Worm (Caenorhabditis elegans) whole organism, young adult: ENCODE measurements around the gene C06E7.88.

ENCODE experiments used
- B0336.3 ChIP-seq: fragments of 200-800 bp; sonication (Bioruptor generic); IDR thresholded peaks from 2 replicates; pipeline ENCODE4 v1.3.6; 2022; ENCODE audit warnings: missing genetic modification characterization, missing compliant biosample characterization
- F23B12.7 ChIP-seq: sonication (generic microtip); optimal IDR thresholded peaks from 2 replicates; lab custom pipeline; 2017; ENCODE audit warnings: missing genetic modification characterization, mild to moderate bottlenecking, missing compliant biosample characterization, antibody characterized with exemption, moderate library complexity; ENCODE audit not compliant: insufficient read depth
- F49E8.2 ChIP-seq: sonication (generic microtip); optimal IDR thresholded peaks from 3 replicates; lab custom pipeline; 2017; ENCODE audit warnings: missing genetic modification characterization, mild to moderate bottlenecking, missing compliant biosample characterization, antibody characterized with exemption, moderate library complexity; ENCODE audit not compliant: insufficient read depth
- F57A8.1 ChIP-seq: fragments of 200-800 bp; sonication (Bioruptor generic); optimal IDR thresholded peaks from 2 replicates; lab custom pipeline; 2018; ENCODE audit warnings: mild to moderate bottlenecking, missing genetic modification characterization, moderate library complexity, missing compliant biosample characterization
- T07F8.4 ChIP-seq: sonication (generic microtip); optimal IDR thresholded peaks from 2 replicates; lab custom pipeline; 2016; ENCODE audit warnings: mild to moderate bottlenecking, missing genetic modification characterization, moderate library complexity, missing compliant biosample characterization
- Y53F4B.3 ChIP-seq: fragments of 200-800 bp; sonication (Bioruptor generic); IDR thresholded peaks from 2 replicates; pipeline ENCODE4 v1.3.6; 2022; ENCODE audit warnings: missing genetic modification reagents, missing genetic modification characterization, missing compliant biosample characterization
- Y56A3A.18 ChIP-seq: fragments of 200-800 bp; sonication (Bioruptor generic); IDR thresholded peaks from 2 replicates; pipeline ENCODE4 v1.3.6; 2022; ENCODE audit warnings: missing genetic modification reagents, missing genetic modification characterization, missing compliant biosample characterization
- Y67H2A.10 ChIP-seq: fragments of 200-800 bp; sonication (Bioruptor generic); conservative IDR thresholded peaks from 2 replicates; pipeline ENCODE4 v1.3.6; 2022; ENCODE audit warnings: missing genetic modification reagents, missing genetic modification characterization, missing compliant biosample characterization
- Y79H2A.3 ChIP-seq: fragments of 200-800 bp; sonication (Bioruptor generic); conservative IDR thresholded peaks from 2 replicates; pipeline ENCODE4 v1.3.6; 2022; ENCODE audit warnings: missing genetic modification reagents, missing genetic modification characterization, missing compliant biosample characterization
- Y95B8A.8 ChIP-seq: fragments of 200-800 bp; sonication (Bioruptor generic); IDR thresholded peaks from 2 replicates; pipeline ENCODE4 v1.3.6; 2022; ENCODE audit warnings: missing genetic modification reagents, missing genetic modification characterization, missing compliant biosample characterization
- aptf-3 ChIP-seq: fragments of 200-800 bp; sonication (Bioruptor generic); IDR thresholded peaks from 2 replicates; pipeline ENCODE4 v1.3.6; 2022; ENCODE audit warnings: missing genetic modification characterization, missing compliant biosample characterization
- attf-6 ChIP-seq: fragments of 200-800 bp; sonication (Bioruptor generic); IDR thresholded peaks from 2 replicates; pipeline ENCODE4 v1.3.6; 2022; ENCODE audit warnings: missing genetic modification reagents, missing genetic modification characterization, missing compliant biosample characterization
- ceh-100 ChIP-seq: fragments of 200-800 bp; sonication (Bioruptor generic); IDR thresholded peaks from 2 replicates; pipeline ENCODE4 v1.3.6; 2022; ENCODE audit warnings: missing genetic modification reagents, missing genetic modification characterization, missing compliant biosample characterization
- ceh-58 ChIP-seq: fragments of 200-800 bp; sonication (Bioruptor generic); IDR thresholded peaks from 2 replicates; pipeline ENCODE4 v1.3.6; 2022; ENCODE audit warnings: missing genetic modification characterization, missing compliant biosample characterization
- dpff-1 ChIP-seq: sonication (generic microtip); optimal IDR thresholded peaks from 2 replicates; lab custom pipeline; 2017; ENCODE audit warnings: mild to moderate bottlenecking, missing genetic modification characterization, missing compliant biosample characterization
- efl-1 ChIP-seq: fragments of 150-350 bp; optimal IDR thresholded peaks from 2 replicates; lab custom pipeline; 2014; ENCODE audit warnings: missing biosample characterization, missing genetic modification reagents, missing genetic modification characterization
- egl-18 ChIP-seq: fragments of 200-800 bp; sonication (Bioruptor generic); IDR thresholded peaks from 2 replicates; pipeline ENCODE4 v1.3.6; 2022; ENCODE audit warnings: missing genetic modification reagents, missing genetic modification characterization, missing compliant biosample characterization
- egrh-3 ChIP-seq: fragments of 200-800 bp; sonication (Bioruptor generic); IDR thresholded peaks from 2 replicates; pipeline ENCODE4 v1.3.6; 2022; ENCODE audit warnings: missing genetic modification reagents, missing genetic modification characterization, missing compliant biosample characterization
- ekl-4 ChIP-seq: fragments of 200-800 bp; sonication (Bioruptor generic); IDR thresholded peaks from 2 replicates; pipeline ENCODE4 v1.3.6; 2022; ENCODE audit warnings: missing genetic modification reagents, missing genetic modification characterization, missing compliant biosample characterization
- gei-17 ChIP-seq: fragments of 200-800 bp; sonication (Bioruptor generic); optimal IDR thresholded peaks from 2 replicates; lab custom pipeline; 2018; ENCODE audit warnings: mild to moderate bottlenecking, missing genetic modification characterization, missing compliant biosample characterization
- hmg-20 ChIP-seq: fragments of 200-800 bp; sonication (Bioruptor generic); IDR thresholded peaks from 2 replicates; pipeline ENCODE4 v1.3.6; 2022; ENCODE audit warnings: missing genetic modification reagents, missing genetic modification characterization, missing compliant biosample characterization
- hsf-1 ChIP-seq: fragments of 200-800 bp; sonication (Bioruptor generic); IDR thresholded peaks from 2 replicates; pipeline ENCODE4 v1.3.6; 2022; ENCODE audit warnings: missing genetic modification reagents, missing genetic modification characterization, missing compliant biosample characterization
- lag-1 ChIP-seq: fragments of 200-800 bp; sonication (Bioruptor generic); IDR thresholded peaks from 2 replicates; pipeline ENCODE4 v1.3.6; 2022; ENCODE audit warnings: missing genetic modification reagents, missing genetic modification characterization, missing compliant biosample characterization
- lin-35 ChIP-seq, 3 experiments: fragments of 150-350 bp in 2 of 3; sonication (generic microtip) in 1 of 3; optimal IDR thresholded peaks; 2 replicates each; lab custom pipeline; 2014 to 2018; ENCODE audit warnings: missing biosample characterization in 3 of 3, missing genetic modification characterization in 3 of 3, missing genetic modification reagents in 3 of 3
- madf-3 ChIP-seq: fragments of 200-800 bp; sonication (Bioruptor generic); IDR thresholded peaks from 2 replicates; pipeline ENCODE4 v1.3.6; 2022; ENCODE audit warnings: missing genetic modification reagents, missing genetic modification characterization, missing compliant biosample characterization
- nfyb-1 ChIP-seq: fragments of 200-800 bp; sonication (Bioruptor generic); IDR thresholded peaks from 2 replicates; pipeline ENCODE4 v1.3.6; 2022; ENCODE audit warnings: missing genetic modification reagents, missing genetic modification characterization, missing compliant biosample characterization
- pha-4 ChIP-seq: fragments of 150-350 bp; sonication (generic microtip); optimal IDR thresholded peaks from 2 replicates; lab custom pipeline; 2014; ENCODE audit warnings: missing biosample characterization, missing genetic modification reagents, missing genetic modification characterization
- rcor-1 ChIP-seq: fragments of 200-800 bp; sonication (Bioruptor generic); IDR thresholded peaks from 2 replicates; pipeline ENCODE4 v1.3.6; 2022; ENCODE audit warnings: missing genetic modification reagents, missing genetic modification characterization, missing compliant biosample characterization
- sea-2 ChIP-seq: fragments of 200-800 bp; sonication (Bioruptor generic); IDR thresholded peaks from 2 replicates; pipeline ENCODE4 v1.3.6; 2022; ENCODE audit warnings: missing genetic modification characterization, missing compliant biosample characterization
- snpc-1.3 ChIP-seq: sonication (generic microtip); optimal IDR thresholded peaks from 2 replicates; lab custom pipeline; 2017; ENCODE audit warnings: missing genetic modification characterization, mild to moderate bottlenecking, missing compliant biosample characterization, antibody characterized with exemption, moderate library complexity, missing genotype, missing genetic modification reagents; ENCODE audit not compliant: insufficient read depth
- sptf-2 ChIP-seq: fragments of 200-800 bp; sonication (Bioruptor generic); optimal IDR thresholded peaks from 2 replicates; lab custom pipeline; 2018; ENCODE audit warnings: mild to moderate bottlenecking, missing genetic modification characterization, missing compliant biosample characterization
- tlf-1 ChIP-seq: fragments of 200-800 bp; sonication (Bioruptor generic); optimal IDR thresholded peaks from 2 replicates; lab custom pipeline; 2018; ENCODE audit warnings: mild to moderate bottlenecking, missing genetic modification characterization, missing compliant biosample characterization
- ztf-18 ChIP-seq: sonication (generic microtip); optimal IDR thresholded peaks from 2 replicates; lab custom pipeline; 2016; ENCODE audit warnings: missing genotype, mild to moderate bottlenecking, missing genetic modification characterization, missing compliant biosample characterization
- ztf-22 ChIP-seq: fragments of 200-800 bp; sonication (Bioruptor generic); optimal IDR thresholded peaks from 2 replicates; lab custom pipeline; 2018; ENCODE audit warnings: mild to moderate bottlenecking, missing genetic modification characterization, moderate library complexity, missing compliant biosample characterization

C06E7.88 gene

ce11 chrIV:5859876-5860275 is 7.2 kb downstream of the C06E7.88 start, which contains the start of gene C06E7.4:
C06E7.4 (minus strand) TSS chrIV:5859976.
- TF ChIP-seq lin-35 (GFP tag; optimal IDR thresholded peaks at IDR 0.05; lab: Kevin White, UChicago) (no peak), hmg-20 (GFP tag; lab: Robert Waterston, UW) (no peak), ceh-58 (GFP tag; lab: Robert Waterston, UW) (no peak), Y56A3A.18 (GFP tag; lab: Robert Waterston, UW) (no peak), Y79H2A.3 (GFP tag; lab: Robert Waterston, UW) (no peak), tlf-1 (GFP tag; lab: Kevin White, UChicago) (no peak), egrh-3 (GFP tag; lab: Robert Waterston, UW) (no peak), egl-18 (no peak), lag-1 (GFP tag; lab: Robert Waterston, UW) (no peak), snpc-1.3 (tag; lab: Kevin White, UChicago) (no peak), ceh-100 (GFP tag; lab: Robert Waterston, UW) (no peak), T07F8.4 (no peak), hsf-1 (no peak), ztf-18 (no peak), Y67H2A.10 (no peak), Y53F4B.3 (GFP tag; lab: Robert Waterston, UW) (no peak), F57A8.1 (no peak), Y95B8A.8 (GFP tag; lab: Robert Waterston, UW) (no peak), ztf-22 (GFP tag; lab: Kevin White, UChicago) (no peak)

- TF ChIP-seq sptf-2 (GFP tag; lab: Kevin White, UChicago) = no peak
- no peak for TF ChIP-seq gei-17 (GFP tag; lab: Kevin White, UChicago)
- TF ChIP-seq snpc-1.3 (tag; lab: Kevin White, UChicago) = no peak
- no peak for TF ChIP-seq sea-2 (GFP tag; lab: Robert Waterston, UW)
- no peak for TF ChIP-seq efl-1
- no peak for TF ChIP-seq F49E8.2
- TF ChIP-seq B0336.3 (GFP tag; lab: Robert Waterston, UW) = no peak
- no peak for TF ChIP-seq ekl-4 (GFP tag; lab: Robert Waterston, UW)
- no peak for TF ChIP-seq attf-6 (GFP tag; lab: Robert Waterston, UW)
- TF ChIP-seq Y67H2A.10 = no peak
- no peak for TF ChIP-seq nfyb-1 (GFP tag; lab: Robert Waterston, UW)
- TF ChIP-seq rcor-1 = no peak
- TF ChIP-seq, all 124 proteins: peak for 0
Observed at ce11 chrIV:5858212-5858611, 8.9 kb downstream of the C06E7.88 start.

- TF ChIP-seq pha-4 (tag; lab: Kevin White, UChicago) = no peak
- no peak for TF ChIP-seq dpff-1 (tag; lab: Kevin White, UChicago)
- no peak for TF ChIP-seq madf-3
- no peak for TF ChIP-seq F23B12.7
- TF ChIP-seq aptf-3 (GFP tag; lab: Robert Waterston, UW) = no peak
- no peak for TF ChIP-seq attf-6 (GFP tag; lab: Robert Waterston, UW)
Observed at ce11 chrIV:5856975-5857374, 10.1 kb downstream of the C06E7.88 start.

- TF ChIP-seq Y53F4B.3 (GFP tag; lab: Robert Waterston, UW) (no peak), F49E8.2 (no peak)
- TF ChIP-seq, all 124 proteins: peak for 0
Observed at ce11 chrIV:5855608-5856007, 11.5 kb downstream of the C06E7.88 start.
